Worm (Caenorhabditis elegans): ENCODE results near the gene srg-9.

The srg-9 gene

ce11 chrIII:6236649-6237048 lies 19.9 kb downstream of the srg-9 start, which contains the start of gene T12A2.21:
TSS of gene T12A2.21 (minus strand) at chrIII:6236749.
- TF ChIP-seq hmbx-1 (tag; optimal IDR thresholded peaks at IDR 0.05) (no peak), B0310.2 (tag; optimal IDR thresholded peaks at IDR 0.05) (no peak), hmg-4 (GFP tag; optimal IDR thresholded peaks at IDR 0.05) (no peak), pes-1 (GFP tag; IDR thresholded peaks at IDR 0.05) (no peak), F13C5.2 (tag; optimal IDR thresholded peaks at IDR 0.05) (no peak), aly-1 (tag; optimal IDR thresholded peaks at IDR 0.05) (no peak)

- no peak for TF ChIP-seq ets-7 (tag; optimal IDR thresholded peaks at IDR 0.05)
- no peak for TF ChIP-seq flt-1 (GFP tag; IDR thresholded peaks at IDR 0.05)
- no peak for TF ChIP-seq pes-1 (GFP tag; IDR thresholded peaks at IDR 0.05)
- no peak for TF ChIP-seq tbx-37 (GFP tag; conservative IDR thresholded peaks at IDR 0.05)
- no peak for TF ChIP-seq F13C5.2 (tag; optimal IDR thresholded peaks at IDR 0.05)
- no peak for TF ChIP-seq hmbx-1 (tag; optimal IDR thresholded peaks at IDR 0.05)
- no peak for TF ChIP-seq ama-1 (optimal IDR thresholded peaks at IDR 0.05)
- no peak for TF ChIP-seq tra-4 (tag; optimal IDR thresholded peaks at IDR 0.05)
- no peak for TF ChIP-seq sea-1 (GFP tag; conservative IDR thresholded peaks at IDR 0.05)
- TF ChIP-seq ceh-36 (tag; optimal IDR thresholded peaks at IDR 0.05), result no peak
- TF ChIP-seq hnd-1 (tag; optimal IDR thresholded peaks at IDR 0.05), result no peak
- TF ChIP-seq scrt-1 (GFP tag; IDR thresholded peaks at IDR 0.05), result no peak
- no peak for TF ChIP-seq tbx-11 (GFP tag; IDR thresholded peaks at IDR 0.05)
- TF ChIP-seq hmg-4 (GFP tag; optimal IDR thresholded peaks at IDR 0.05), result no peak
- TF ChIP-seq aly-1 (tag; optimal IDR thresholded peaks at IDR 0.05), result no peak
- TF ChIP-seq ceh-13 (GFP tag; optimal IDR thresholded peaks at IDR 0.05), result no peak
- TF ChIP-seq B0310.2 (tag; optimal IDR thresholded peaks at IDR 0.05), result no peak
Observed at ce11 chrIII:6231880-6232279, 24.7 kb downstream of the srg-9 start.

- TF ChIP-seq ets-7 (tag; optimal IDR thresholded peaks at IDR 0.05), result no peak
- TF ChIP-seq ceh-13 (GFP tag; optimal IDR thresholded peaks at IDR 0.05), result no peak
- no peak for TF ChIP-seq tbx-11 (GFP tag; IDR thresholded peaks at IDR 0.05)
- TF ChIP-seq pes-1 (GFP tag; IDR thresholded peaks at IDR 0.05), result no peak
- TF ChIP-seq scrt-1 (GFP tag; IDR thresholded peaks at IDR 0.05), result no peak
Observed at ce11 chrIII:6230870-6231269, 25.7 kb downstream of the srg-9 start, which contains the start of gene esyt-2. TSS of gene esyt-2 (minus strand) at chrIII:6230970.

- TF ChIP-seq ama-1 (optimal IDR thresholded peaks at IDR 0.05) (no peak), hmg-4 (GFP tag; optimal IDR thresholded peaks at IDR 0.05) (no peak), hmbx-1 (tag; optimal IDR thresholded peaks at IDR 0.05) (no peak), tra-4 (tag; optimal IDR thresholded peaks at IDR 0.05) (no peak), ceh-13 (GFP tag; optimal IDR thresholded peaks at IDR 0.05) (no peak), ceh-36 (tag; optimal IDR thresholded peaks at IDR 0.05) (no peak), tbx-37 (GFP tag; conservative IDR thresholded peaks at IDR 0.05) (no peak), tbx-11 (GFP tag; IDR thresholded peaks at IDR 0.05) (no peak), pes-1 (GFP tag; IDR thresholded peaks at IDR 0.05) (no peak)
Observed at ce11 chrIII:6221403-6221802, 35.2 kb downstream of the srg-9 start.

ce11 chrIII:6216833-6217466 lies 39.6 kb downstream of the srg-9 start, which contains the start of gene hot-4:
TSS of gene hot-4 (plus strand) at chrIII:6217416.
- TF ChIP-seq hmg-4 (GFP tag; optimal IDR thresholded peaks at IDR 0.05), result no peak
- TF ChIP-seq ets-7 (tag; optimal IDR thresholded peaks at IDR 0.05), result no peak
- no peak for TF ChIP-seq F13C5.2 (tag; optimal IDR thresholded peaks at IDR 0.05)
- no peak for TF ChIP-seq hmbx-1 (tag; optimal IDR thresholded peaks at IDR 0.05)
- no peak for TF ChIP-seq sea-1 (GFP tag; conservative IDR thresholded peaks at IDR 0.05)
- TF ChIP-seq tbx-11 (GFP tag; IDR thresholded peaks at IDR 0.05), result no peak
- no peak for TF ChIP-seq tra-4 (tag; optimal IDR thresholded peaks at IDR 0.05)
- no peak for TF ChIP-seq tbx-37 (GFP tag; conservative IDR thresholded peaks at IDR 0.05)
- no peak for TF ChIP-seq ceh-36 (tag; optimal IDR thresholded peaks at IDR 0.05)
- TF ChIP-seq hnd-1 (tag; optimal IDR thresholded peaks at IDR 0.05), result no peak
- TF ChIP-seq pes-1 (GFP tag; IDR thresholded peaks at IDR 0.05), result no peak
- no peak for TF ChIP-seq ama-1 (optimal IDR thresholded peaks at IDR 0.05)

- TF ChIP-seq F13C5.2 (tag; optimal IDR thresholded peaks at IDR 0.05), result no peak
- no peak for TF ChIP-seq sea-1 (GFP tag; conservative IDR thresholded peaks at IDR 0.05)
- no peak for TF ChIP-seq tbx-37 (GFP tag; conservative IDR thresholded peaks at IDR 0.05)
- TF ChIP-seq scrt-1 (GFP tag; IDR thresholded peaks at IDR 0.05), result no peak
Observed at ce11 chrIII:6215943-6216342, 40.6 kb downstream of the srg-9 start.

- TF ChIP-seq ceh-36 (tag; optimal IDR thresholded peaks at IDR 0.05), result no peak
- no peak for TF ChIP-seq scrt-1 (GFP tag; IDR thresholded peaks at IDR 0.05)
- TF ChIP-seq tbx-11 (GFP tag; IDR thresholded peaks at IDR 0.05), result no peak
- TF ChIP-seq tbx-37 (GFP tag; conservative IDR thresholded peaks at IDR 0.05), result no peak
- TF ChIP-seq sea-1 (GFP tag; conservative IDR thresholded peaks at IDR 0.05), result no peak
- no peak for TF ChIP-seq aly-1 (tag; optimal IDR thresholded peaks at IDR 0.05)
- TF ChIP-seq hmbx-1 (tag; optimal IDR thresholded peaks at IDR 0.05), result no peak
- TF ChIP-seq flt-1 (GFP tag; IDR thresholded peaks at IDR 0.05), result no peak
- no peak for TF ChIP-seq B0310.2 (tag; optimal IDR thresholded peaks at IDR 0.05)
- TF ChIP-seq ets-7 (tag; optimal IDR thresholded peaks at IDR 0.05), result no peak
- no peak for TF ChIP-seq hmg-4 (GFP tag; optimal IDR thresholded peaks at IDR 0.05)
- no peak for TF ChIP-seq tra-4 (tag; optimal IDR thresholded peaks at IDR 0.05)
- no peak for TF ChIP-seq ceh-13 (GFP tag; optimal IDR thresholded peaks at IDR 0.05)
- no peak for TF ChIP-seq ama-1 (optimal IDR thresholded peaks at IDR 0.05)
- TF ChIP-seq hnd-1 (tag; optimal IDR thresholded peaks at IDR 0.05), result no peak
- TF ChIP-seq F13C5.2 (tag; optimal IDR thresholded peaks at IDR 0.05), result no peak
- no peak for TF ChIP-seq pes-1 (GFP tag; IDR thresholded peaks at IDR 0.05)
Observed at ce11 chrIII:6215476-6215875, 41.1 kb downstream of the srg-9 start, which contains the start of gene C23G10.11. TSS of gene C23G10.11 (minus strand) at chrIII:6215576.

ce11 chrIII:6213915-6214314 lies 42.7 kb downstream of the srg-9 start, which contains the start of gene C23G10.10:
TSS of gene C23G10.10 (minus strand) at chrIII:6214015.
- no peak for TF ChIP-seq ceh-13 (GFP tag; optimal IDR thresholded peaks at IDR 0.05)
- no peak for TF ChIP-seq sea-1 (GFP tag; conservative IDR thresholded peaks at IDR 0.05)
- no peak for TF ChIP-seq tbx-37 (GFP tag; conservative IDR thresholded peaks at IDR 0.05)
- TF ChIP-seq F13C5.2 (tag; optimal IDR thresholded peaks at IDR 0.05), result no peak
- TF ChIP-seq hmg-4 (GFP tag; optimal IDR thresholded peaks at IDR 0.05), result no peak
- no peak for TF ChIP-seq ets-7 (tag; optimal IDR thresholded peaks at IDR 0.05)
- no peak for TF ChIP-seq tra-4 (tag; optimal IDR thresholded peaks at IDR 0.05)
- no peak for TF ChIP-seq ceh-36 (tag; optimal IDR thresholded peaks at IDR 0.05)
- no peak for TF ChIP-seq aly-1 (tag; optimal IDR thresholded peaks at IDR 0.05)
- TF ChIP-seq flt-1 (GFP tag; IDR thresholded peaks at IDR 0.05), result no peak
- no peak for TF ChIP-seq tbx-11 (GFP tag; IDR thresholded peaks at IDR 0.05)
- no peak for TF ChIP-seq B0310.2 (tag; optimal IDR thresholded peaks at IDR 0.05)
